Worm (Caenorhabditis elegans) whole organism, L1 larva: Measurements from ENCODE around the gene C53A5.17.

Experiments
- C04F5.9 ChIP-seq: sonication (generic microtip); optimal IDR thresholded peaks from 2 replicates; lab custom pipeline; 2016; ENCODE audit warnings: missing genetic modification characterization, missing compliant biosample characterization
- F16B12.6 ChIP-seq: fragments of 150-350 bp; optimal IDR thresholded peaks from 2 replicates; lab custom pipeline; 2014; ENCODE audit warnings: missing biosample characterization, missing genetic modification characterization
- aha-1 ChIP-seq: fragments of 150-350 bp; optimal IDR thresholded peaks from 2 replicates; lab custom pipeline; 2014; ENCODE audit warnings: missing biosample characterization, missing genetic modification characterization
- alr-1 ChIP-seq: fragments of 200-800 bp; sonication (Bioruptor generic); optimal IDR thresholded peaks from 2 replicates; lab custom pipeline; 2018; ENCODE audit warnings: borderline replicate concordance, mild to moderate bottlenecking, missing genetic modification characterization, missing compliant biosample characterization
- ama-1 ChIP-seq: fragments of 150-350 bp; optimal IDR thresholded peaks from 2 replicates; lab custom pipeline; 2014
- ceh-63 ChIP-seq: fragments of 200-800 bp; sonication (Bioruptor generic); optimal IDR thresholded peaks from 2 replicates; lab custom pipeline; 2018; ENCODE audit warnings: mild to moderate bottlenecking, missing genetic modification characterization, missing compliant biosample characterization
- ceh-82 ChIP-seq, 3 experiments: fragments of 150-350 bp in 1 of 3; sonication (generic microtip) in 2 of 3; optimal IDR thresholded peaks; 2 replicates each; lab custom pipeline; 2014 to 2017; ENCODE audit warnings: missing biosample characterization in 3 of 3, missing genetic modification characterization in 3 of 3
- ceh-88 ChIP-seq: fragments of 200-800 bp; sonication (Bioruptor generic); IDR thresholded peaks from 2 replicates; pipeline ENCODE4 v1.3.6; 2022; ENCODE audit warnings: missing genetic modification characterization, missing compliant biosample characterization
- ceh-90 ChIP-seq: sonication (generic microtip); optimal IDR thresholded peaks from 2 replicates; lab custom pipeline; 2016; ENCODE audit warnings: missing genetic modification characterization, missing compliant biosample characterization
- ces-1 ChIP-seq: fragments of 150-350 bp; optimal IDR thresholded peaks from 2 replicates; lab custom pipeline; 2014; ENCODE audit warnings: missing biosample characterization, missing genetic modification reagents, missing genetic modification characterization
- dsc-1 ChIP-seq: sonication (generic microtip); optimal IDR thresholded peaks from 2 replicates; lab custom pipeline; 2016; ENCODE audit warnings: mild to moderate bottlenecking, missing genetic modification characterization, missing compliant biosample characterization
- efl-1 ChIP-seq, 4 experiments: fragments of 150-350 bp; optimal IDR thresholded peaks in 3 of 4; peaks in 1 of 4; 1 replicate in 1 of 4; 2 replicates in 3 of 4; lab custom pipeline; 2014; ENCODE audit warnings: missing biosample characterization in 2 of 4, missing genetic modification characterization in 2 of 4, missing genetic modification reagents in 2 of 4
- efl-3 ChIP-seq: fragments of 200-800 bp; sonication (Bioruptor generic); optimal IDR thresholded peaks from 2 replicates; lab custom pipeline; 2018; ENCODE audit warnings: mild to moderate bottlenecking, missing genetic modification characterization, missing compliant biosample characterization
- egl-13 ChIP-seq: sonication (generic microtip); optimal IDR thresholded peaks from 2 replicates; lab custom pipeline; 2016; ENCODE audit warnings: missing genotype, missing genetic modification reagents, missing genetic modification characterization, missing compliant biosample characterization
- egl-27 ChIP-seq, 2 experiments: fragments of 150-350 bp in 1 of 2; sonication (generic microtip); optimal IDR thresholded peaks; 3 replicates each; lab custom pipeline; 2017 to 2018; ENCODE audit warnings: missing biosample characterization in 2 of 2, missing genetic modification characterization in 2 of 2, missing genetic modification reagents in 2 of 2
- elt-3 ChIP-seq, 6 experiments: fragments of 150-350 bp in 1 of 6; sonication (generic microtip); optimal IDR thresholded peaks; 2 replicates each; lab custom pipeline; 2017 to 2018; ENCODE audit warnings: missing biosample characterization in 6 of 6, missing genetic modification characterization in 6 of 6, inconsistent platforms in 1 of 6
- ets-5 ChIP-seq: fragments of 200-800 bp; sonication (Bioruptor generic); IDR thresholded peaks from 2 replicates; pipeline ENCODE4 v1.3.6; 2022; ENCODE audit warnings: missing genetic modification characterization, missing compliant biosample characterization
- fkh-10 ChIP-seq: sonication (generic microtip); optimal IDR thresholded peaks from 2 replicates; lab custom pipeline; 2017; ENCODE audit warnings: missing biosample characterization, missing genetic modification reagents, missing genetic modification characterization
- fkh-4 ChIP-seq: sonication (generic microtip); optimal IDR thresholded peaks from 2 replicates; lab custom pipeline; 2016; ENCODE audit warnings: missing compliant biosample characterization, missing genetic modification characterization, borderline replicate concordance
- fos-1 ChIP-seq: fragments of 150-350 bp; optimal IDR thresholded peaks from 2 replicates; lab custom pipeline; 2014; ENCODE audit warnings: missing biosample characterization, missing genetic modification characterization
- hlh-17 ChIP-seq: fragments of 200-800 bp; sonication (Bioruptor generic); optimal IDR thresholded peaks from 2 replicates; lab custom pipeline; 2018; ENCODE audit warnings: missing genetic modification characterization, mild to moderate bottlenecking, missing compliant biosample characterization, moderate library complexity, borderline replicate concordance
- hlh-4 ChIP-seq: sonication (generic microtip); optimal IDR thresholded peaks from 2 replicates; lab custom pipeline; 2016; ENCODE audit warnings: mild to moderate bottlenecking, missing genetic modification characterization, missing compliant biosample characterization
- lin-13 ChIP-seq: fragments of 150-350 bp; optimal IDR thresholded peaks from 2 replicates; lab custom pipeline; 2014; ENCODE audit warnings: missing biosample characterization, missing genetic modification reagents, missing genetic modification characterization
- lin-14 ChIP-seq: fragments of 200-800 bp; sonication (Bioruptor generic); optimal IDR thresholded peaks from 2 replicates; lab custom pipeline; 2018; ENCODE audit warnings: mild to moderate bottlenecking, missing genetic modification characterization, moderate library complexity, missing compliant biosample characterization
- lin-15B ChIP-seq: fragments of 150-350 bp; sonication (generic microtip); optimal IDR thresholded peaks from 3 replicates; lab custom pipeline; 2014; ENCODE audit warnings: missing biosample characterization, missing genetic modification characterization
- lir-3 ChIP-seq: sonication (generic microtip); optimal IDR thresholded peaks from 2 replicates; lab custom pipeline; 2016; ENCODE audit warnings: mild to moderate bottlenecking, missing genetic modification characterization, moderate library complexity, missing compliant biosample characterization; ENCODE audit not compliant: poor library complexity
- lsy-2 ChIP-seq, 2 experiments: fragments of 150-350 bp; optimal IDR thresholded peaks; 2 replicates each; lab custom pipeline; 2014; ENCODE audit warnings: missing biosample characterization in 2 of 2, missing genetic modification characterization in 2 of 2
- mdl-1 ChIP-seq, 2 experiments: fragments of 150-350 bp; optimal IDR thresholded peaks; 2 replicates each; lab custom pipeline; 2014 to 2017; ENCODE audit warnings: missing biosample characterization in 2 of 2, missing genetic modification characterization in 2 of 2, inconsistent platforms in 1 of 2
- mep-1 ChIP-seq: fragments of 150-350 bp; optimal IDR thresholded peaks from 2 replicates; lab custom pipeline; 2014; ENCODE audit warnings: missing biosample characterization, missing genetic modification characterization
- nhr-76 ChIP-seq: sonication (generic microtip); optimal IDR thresholded peaks from 2 replicates; lab custom pipeline; 2017; ENCODE audit warnings: missing biosample characterization, missing genetic modification characterization
- nhr-77 ChIP-seq: fragments of 150-350 bp; optimal IDR thresholded peaks from 2 replicates; lab custom pipeline; 2014; ENCODE audit warnings: missing biosample characterization, missing genetic modification characterization
- nhr-84 ChIP-seq: sonication (generic microtip); optimal IDR thresholded peaks from 2 replicates; lab custom pipeline; 2017; ENCODE audit warnings: missing biosample characterization, missing genetic modification characterization
- nhr-90 ChIP-seq: sonication (generic microtip); optimal IDR thresholded peaks from 2 replicates; lab custom pipeline; 2016; ENCODE audit warnings: mild to moderate bottlenecking, missing genetic modification characterization, missing compliant biosample characterization; ENCODE audit not compliant: poor library complexity
- pqm-1 ChIP-seq: sonication (generic microtip); optimal IDR thresholded peaks from 3 replicates; lab custom pipeline; 2017; ENCODE audit warnings: missing biosample characterization, missing genetic modification characterization
- rnt-1 ChIP-seq: sonication (generic microtip); optimal IDR thresholded peaks from 2 replicates; lab custom pipeline; 2016; ENCODE audit warnings: mild to moderate bottlenecking, missing genetic modification characterization, moderate library complexity, missing compliant biosample characterization
- skn-1 ChIP-seq: fragments of 150-350 bp; optimal IDR thresholded peaks from 2 replicates; lab custom pipeline; 2014; ENCODE audit warnings: missing biosample characterization, missing genetic modification characterization
- snpc-4 ChIP-seq: fragments of 150-350 bp; optimal IDR thresholded peaks from 2 replicates; lab custom pipeline; 2014; ENCODE audit warnings: missing biosample characterization, missing genetic modification characterization
- sptf-1 ChIP-seq: fragments of 150-350 bp; optimal IDR thresholded peaks from 2 replicates; lab custom pipeline; 2014; ENCODE audit warnings: missing biosample characterization, missing genetic modification characterization
- sup-37 ChIP-seq: fragments of 200-800 bp; sonication (Bioruptor generic); optimal IDR thresholded peaks from 2 replicates; lab custom pipeline; 2018; ENCODE audit warnings: mild to moderate bottlenecking, missing genetic modification characterization, missing compliant biosample characterization
- tlp-1 ChIP-seq: fragments of 150-350 bp; optimal IDR thresholded peaks from 2 replicates; lab custom pipeline; 2014; ENCODE audit warnings: missing biosample characterization, missing genetic modification characterization
- unc-86 ChIP-seq: sonication (generic microtip); optimal IDR thresholded peaks from 2 replicates; lab custom pipeline; 2016; ENCODE audit warnings: missing genetic modification characterization, missing compliant biosample characterization
- unc-98 ChIP-seq: fragments of 200-800 bp; sonication (Bioruptor generic); IDR thresholded peaks from 2 replicates; pipeline ENCODE4 v1.3.6; 2022; ENCODE audit warnings: missing genetic modification characterization, missing compliant biosample characterization
- vab-15 ChIP-seq: sonication (generic microtip); optimal IDR thresholded peaks from 2 replicates; lab custom pipeline; 2017; ENCODE audit warnings: missing genotype, mild to moderate bottlenecking, missing genetic modification characterization, missing compliant biosample characterization
- zag-1 ChIP-seq: fragments of 150-350 bp; optimal IDR thresholded peaks from 2 replicates; lab custom pipeline; 2014; ENCODE audit warnings: missing biosample characterization, missing genetic modification characterization
- zip-4 ChIP-seq: fragments of 200-800 bp; sonication (Bioruptor generic); optimal IDR thresholded peaks from 2 replicates; lab custom pipeline; 2018; ENCODE audit warnings: mild to moderate bottlenecking, missing genetic modification characterization, moderate library complexity, missing compliant biosample characterization
- ztf-11 ChIP-seq, 2 experiments: sonication (generic microtip); optimal IDR thresholded peaks; 2 replicates each; lab custom pipeline; 2016 to 2017; ENCODE audit warnings: missing genetic modification characterization in 2 of 2, missing biosample characterization in 1 of 2, missing compliant biosample characterization in 1 of 2
- ztf-4 ChIP-seq: fragments of 150-350 bp; optimal IDR thresholded peaks from 2 replicates; lab custom pipeline; 2014; ENCODE audit warnings: missing biosample characterization, missing genetic modification characterization

Gene C53A5.17

DNA sequence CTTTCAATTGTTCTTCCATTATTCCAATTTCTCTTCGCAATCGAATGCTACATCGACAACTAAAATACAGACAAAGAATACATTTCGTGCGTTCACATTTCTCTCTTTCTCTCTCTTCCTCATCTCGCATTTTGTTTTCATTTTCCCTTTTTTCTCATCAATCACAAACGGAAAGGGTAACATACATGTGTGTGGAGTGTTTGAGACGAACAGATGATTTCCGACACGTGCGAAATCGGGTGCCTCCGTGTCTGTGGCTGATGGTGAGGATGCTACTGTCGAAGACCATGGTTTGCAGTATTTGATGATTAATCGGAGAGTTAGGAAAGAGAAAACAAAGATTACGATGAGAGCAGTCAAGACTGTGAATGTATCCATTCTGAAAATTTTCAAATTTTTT is 10.2 kb downstream of the C53A5.17 start, which contains the start of gene R02D5.9 (continued):
- TF ChIP-seq lir-3 (tag; lab: Kevin White, UChicago) (no peak), nhr-77 (tag; lab: Kevin White, UChicago) (no peak), nhr-76 (tag; lab: Kevin White, UChicago) (no peak), ceh-90 (no peak), ceh-63 (GFP tag; lab: Kevin White, UChicago) (no peak), egl-27 (tag; optimal IDR thresholded peaks at IDR 0.05; lab: Kevin White, UChicago) (no peak), ceh-88 (GFP tag; lab: Robert Waterston, UW) (no peak), lin-15B (tag; lab: Kevin White, UChicago) (no peak), sup-37 (no peak), mdl-1 (tag; optimal IDR thresholded peaks at IDR 0.05; lab: Kevin White, UChicago) (peak in 1 of 2 experiments; percentile 94), C04F5.9 (tag; lab: Kevin White, UChicago) (no peak), snpc-4 (tag; lab: Kevin White, UChicago) (no peak), dsc-1 (tag; lab: Kevin White, UChicago) (no peak), ama-1 (lab: Kevin White, UChicago) (no peak), vab-15 (tag; lab: Kevin White, UChicago) (no peak), fkh-10 (GFP tag; lab: Kevin White, UChicago) (no peak), unc-98 (GFP tag; lab: Robert Waterston, UW) (no peak), fkh-4 (tag; lab: Kevin White, UChicago) (no peak), tlp-1 (no peak), ets-5 (no peak), ztf-11 (tag; optimal IDR thresholded peaks at IDR 0.05; lab: Kevin White, UChicago) (no peak), alr-1 (tag; lab: Kevin White, UChicago) (no peak), sptf-1 (tag; lab: Kevin White, UChicago) (no peak), zip-4 (GFP tag; lab: Kevin White, UChicago) (no peak), pqm-1 (tag; lab: Kevin White, UChicago) (no peak), nhr-84 (no peak), nhr-90 (tag; lab: Kevin White, UChicago) (no peak), zag-1 (tag; lab: Kevin White, UChicago) (no peak), fos-1 (tag; lab: Kevin White, UChicago) (no peak), unc-86 (no peak), ztf-4 (no peak), F16B12.6 (tag; lab: Kevin White, UChicago) (no peak), lin-14 (peak; percentile 87), rnt-1 (tag; lab: Kevin White, UChicago) (no peak), elt-3 (tag; optimal IDR thresholded peaks at IDR 0.05; lab: Kevin White, UChicago) (peak in 4 of 6 experiments; percentile 12 to 87 (median 22)), skn-1 (tag; lab: Kevin White, UChicago) (peak; percentile 14), ces-1 (GFP tag; lab: Kevin White, UChicago) (no peak), lsy-2 (tag; optimal IDR thresholded peaks at IDR 0.05; lab: Kevin White, UChicago) (peak in 1 of 2 experiments; percentile 43), aha-1 (tag; lab: Kevin White, UChicago) (no peak)

- TF ChIP-seq ets-5 (no peak), efl-3 (GFP tag; lab: Kevin White, UChicago) (no peak), ceh-82 (tag; optimal IDR thresholded peaks at IDR 0.05; lab: Kevin White, UChicago) (no peak), efl-1 (optimal IDR thresholded peaks at IDR 0.05; lab: Kevin White, UChicago) (no peak), efl-1 (GFP tag; optimal IDR thresholded peaks at IDR 0.05 in 1 of 2; lab: Kevin White, UChicago) (no peak), mep-1 (tag; lab: Kevin White, UChicago) (no peak), hlh-17 (no peak), lin-13 (GFP tag; lab: Kevin White, UChicago) (no peak), fos-1 (tag; lab: Kevin White, UChicago) (no peak), hlh-4 (no peak), egl-13 (no peak), ama-1 (lab: Kevin White, UChicago) (no peak)
- TF ChIP-seq, all 84 proteins: peak for 0
Measured at ce11 chrV:14508556-14508955, 12.3 kb downstream of the C53A5.17 start.
